Worm (Caenorhabditis elegans) whole organism, midembryonic: ENCODE measurements around the gene rnp-2.

Source experiments
- T22C8.4 ChIP-seq: fragments of 200-800 bp; sonication (Bioruptor generic); IDR thresholded peaks from 2 replicates; pipeline ENCODE4 v1.3.6; 2022; ENCODE audit warnings: missing genetic modification characterization, missing compliant biosample characterization
- cog-1 ChIP-seq: sonication (generic microtip); optimal IDR thresholded peaks from 2 replicates; lab custom pipeline; 2016; ENCODE audit warnings: missing genetic modification characterization, missing compliant biosample characterization
- flt-1 ChIP-seq: fragments of 200-800 bp; sonication (Bioruptor generic); IDR thresholded peaks from 2 replicates; pipeline ENCODE4 v1.3.6; 2022; ENCODE audit warnings: missing genetic modification characterization, missing compliant biosample characterization
- klf-2 ChIP-seq: fragments of 200-800 bp; sonication (Bioruptor generic); conservative IDR thresholded peaks from 2 replicates; pipeline ENCODE4 v1.3.6; 2022; ENCODE audit warnings: missing genetic modification reagents, missing genetic modification characterization, missing compliant biosample characterization
- med-1 ChIP-seq: sonication (generic microtip); optimal IDR thresholded peaks from 2 replicates; lab custom pipeline; 2017; ENCODE audit warnings: missing genetic modification characterization, mild to moderate bottlenecking, missing compliant biosample characterization, antibody characterized with exemption, missing genetic modification reagents; ENCODE audit not compliant: insufficient read depth
- ref-1 ChIP-seq: fragments of 200-800 bp; sonication (Bioruptor generic); conservative IDR thresholded peaks from 2 replicates; pipeline ENCODE4 v1.3.6; 2022; ENCODE audit warnings: missing genetic modification reagents, missing genetic modification characterization, missing compliant biosample characterization
- ztf-23 ChIP-seq: fragments of 200-800 bp; sonication (Bioruptor generic); IDR thresholded peaks from 2 replicates; pipeline ENCODE4 v1.3.6; 2022; ENCODE audit warnings: missing genetic modification reagents, missing genetic modification characterization, missing compliant biosample characterization
- ztf-29 ChIP-seq: fragments of 200-800 bp; sonication (Bioruptor generic); IDR thresholded peaks from 2 replicates; pipeline ENCODE4 v1.3.6; 2022; ENCODE audit warnings: missing genetic modification reagents, missing genetic modification characterization, missing compliant biosample characterization

DNA sequence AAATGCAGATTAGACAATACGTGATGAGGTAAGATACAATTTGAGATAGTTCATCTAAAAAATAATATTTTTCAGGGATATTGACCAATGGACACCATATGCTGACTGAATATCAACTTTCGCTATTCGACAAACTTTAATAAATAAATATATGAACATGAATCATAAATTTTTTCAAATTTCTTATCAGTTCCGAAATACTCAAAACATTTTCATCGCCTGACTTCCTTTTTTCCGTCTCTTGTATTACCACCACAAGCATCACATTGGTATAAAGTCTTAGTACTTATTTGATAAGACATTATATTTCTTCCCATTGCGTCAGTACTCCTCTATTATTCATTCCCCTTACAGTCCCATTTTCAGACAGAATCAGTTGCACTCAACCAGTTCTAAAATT is 19.7 kb upstream of the rnp-2 start, which contains the start of the genes K08D10.10 and R07C12.1:
- TF ChIP-seq klf-2, result no peak
- no peak for TF ChIP-seq cog-1 (tag; lab: Kevin White, UChicago)
- no peak for TF ChIP-seq flt-1
- no peak for TF ChIP-seq ztf-29 (GFP tag; lab: Robert Waterston, UW)
- no peak for TF ChIP-seq med-1 (GFP tag; lab: Kevin White, UChicago)
- TF ChIP-seq T22C8.4, result no peak
- TF ChIP-seq ztf-23 (GFP tag; lab: Robert Waterston, UW), result no peak
- no peak for TF ChIP-seq ref-1 (GFP tag; lab: Robert Waterston, UW)
